Fruit fly (Drosophila melanogaster): ENCODE measurements around the gene CG3457.

- TF ChIP-seq ey (GFP tag; optimal IDR thresholded peaks at IDR 0.05) (no peak), Myc (optimal IDR thresholded peaks at IDR 0.05) (no peak), CG32264 (GFP tag; optimal IDR thresholded peaks at IDR 0.05) (no peak), usp (GFP tag; optimal IDR thresholded peaks at IDR 0.05) (no peak), h (GFP tag; optimal IDR thresholded peaks at IDR 0.05) (no peak), psq (GFP tag; optimal IDR thresholded peaks at IDR 0.05) (no peak), Hr83 (GFP tag; optimal IDR thresholded peaks at IDR 0.05; ENCODE audit: poor library complexity, severe bottlenecking) (no peak), Dif (GFP tag; optimal IDR thresholded peaks at IDR 0.05; ENCODE audit: partially characterized antibody) (no peak), CG9705 (GFP tag; optimal IDR thresholded peaks at IDR 0.05) (no peak), N (GFP tag; optimal IDR thresholded peaks at IDR 0.05) (no peak), Dfd (GFP tag; optimal IDR thresholded peaks at IDR 0.05) (no peak), sage (GFP tag; optimal IDR thresholded peaks at IDR 0.05) (no peak)
Observed at dm6 chrX:2168485-2169199, 19.0 kb upstream of the CG3457 start.
